Fruit fly (Drosophila melanogaster) whole organism, embryonic: ENCODE data around the gene Mbs.

ENCODE experiments used
- Atf3 ChIP-seq: fragments of 200-800 bp; sonication (Bioruptor generic); optimal IDR thresholded peaks from 3 replicates; lab custom pipeline; 2016; ENCODE audit warnings: missing biosample characterization, missing genetic modification characterization
- C15 ChIP-seq: fragments of 200-800 bp; sonication (Bioruptor generic); IDR thresholded peaks from 3 replicates; pipeline ENCODE4 v1.3.6; 2022; ENCODE audit warnings: missing biosample characterization, missing genetic modification characterization
- CG10147 ChIP-seq: fragments of 200-800 bp; sonication (Bioruptor generic); optimal IDR thresholded peaks from 2 replicates; lab custom pipeline; 2019; ENCODE audit warnings: missing biosample characterization, mild to moderate bottlenecking, missing genetic modification characterization, moderate library complexity
- CG10274 ChIP-seq: fragments of 200-800 bp; sonication (Bioruptor generic); optimal IDR thresholded peaks from 3 replicates; lab custom pipeline; 2017; ENCODE audit warnings: missing biosample characterization, mild to moderate bottlenecking, missing genetic modification characterization
- CG10959 ChIP-seq: fragments of 200-800 bp; sonication (Bioruptor generic); IDR thresholded peaks from 2 replicates; pipeline ENCODE4 v1.3.6; 2022; ENCODE audit warnings: missing biosample characterization, missing genetic modification characterization
- CG12659 ChIP-seq: fragments of 200-800 bp; sonication (Bioruptor generic); optimal IDR thresholded peaks from 3 replicates; lab custom pipeline; 2017; ENCODE audit warnings: mild to moderate bottlenecking, missing biosample characterization, missing genetic modification reagents, missing genetic modification characterization
- CG12942 ChIP-seq: fragments of 200-800 bp; sonication (Bioruptor generic); optimal IDR thresholded peaks from 3 replicates; lab custom pipeline; 2016; ENCODE audit warnings: missing biosample characterization, missing genetic modification characterization
- CG15073 ChIP-seq: fragments of 200-800 bp; sonication (Bioruptor generic); optimal IDR thresholded peaks from 2 replicates; lab custom pipeline; 2016; ENCODE audit warnings: missing biosample characterization, missing genetic modification characterization
- CG16863 ChIP-seq: fragments of 200-800 bp; sonication (Bioruptor generic); optimal IDR thresholded peaks from 3 replicates; lab custom pipeline; 2016; ENCODE audit warnings: missing biosample characterization, missing genetic modification characterization
- CG18599 ChIP-seq: fragments of 200-800 bp; sonication (Bioruptor generic); optimal IDR thresholded peaks from 3 replicates; lab custom pipeline; 2017; ENCODE audit warnings: missing biosample characterization, missing genetic modification characterization, mild to moderate bottlenecking, moderate library complexity, missing genetic modification reagents
- CG2116 ChIP-seq: fragments of 200-800 bp; sonication (Bioruptor generic); optimal IDR thresholded peaks from 3 replicates; lab custom pipeline; 2018; ENCODE audit warnings: missing biosample characterization, mild to moderate bottlenecking, missing genetic modification characterization
- CG2120 ChIP-seq: fragments of 200-800 bp; sonication (Bioruptor generic); optimal IDR thresholded peaks from 3 replicates; lab custom pipeline; 2016; ENCODE audit warnings: missing biosample characterization, missing genetic modification characterization
- CG2129 ChIP-seq: fragments of 200-800 bp; sonication (Bioruptor generic); IDR thresholded peaks from 2 replicates; pipeline ENCODE4 v1.3.6; 2022; ENCODE audit warnings: missing biosample characterization, missing genetic modification characterization; ENCODE audit not compliant: partially characterized antibody
- CG3407 ChIP-seq: fragments of 200-800 bp; sonication (Bioruptor generic); optimal IDR thresholded peaks from 2 replicates; lab custom pipeline; 2018; ENCODE audit warnings: missing biosample characterization, mild to moderate bottlenecking, missing genetic modification characterization
- CG4360 ChIP-seq: fragments of 200-800 bp; sonication (Bioruptor generic); IDR thresholded peaks from 2 replicates; pipeline ENCODE4 v1.3.6; 2022; ENCODE audit warnings: missing biosample characterization, missing genetic modification characterization
- CG6654 ChIP-seq: fragments of 200-800 bp; sonication (Bioruptor generic); optimal IDR thresholded peaks from 2 replicates; lab custom pipeline; 2017; ENCODE audit warnings: missing biosample characterization, mild to moderate bottlenecking, missing genetic modification characterization
- CG7357 ChIP-seq: fragments of 200-800 bp; sonication (Bioruptor generic); IDR thresholded peaks from 3 replicates; pipeline ENCODE4 v1.3.6; 2022; ENCODE audit warnings: missing biosample characterization, missing genetic modification characterization
- CG7372 ChIP-seq: fragments of 200-800 bp; sonication (Bioruptor generic); IDR thresholded peaks from 2 replicates; pipeline ENCODE4 v1.3.6; 2022; ENCODE audit warnings: missing biosample characterization, missing genetic modification characterization
- CG8478 ChIP-seq: fragments of >200 bp; optimal IDR thresholded peaks from 2 replicates; lab custom pipeline; 2018
- Dad ChIP-seq: fragments of 200-800 bp; sonication (Bioruptor generic); optimal IDR thresholded peaks from 3 replicates; lab custom pipeline; 2016; ENCODE audit warnings: missing biosample characterization, missing genetic modification characterization
- Dip2 ChIP-seq: fragments of 200-800 bp; sonication (Bioruptor generic); IDR thresholded peaks from 2 replicates; pipeline ENCODE4 v1.3.6; 2022; ENCODE audit warnings: missing biosample characterization, missing genetic modification characterization
- Doc3 ChIP-seq: fragments of 200-800 bp; sonication (Bioruptor generic); IDR thresholded peaks from 3 replicates; pipeline ENCODE4 v1.3.6; 2022; ENCODE audit warnings: missing biosample characterization, missing genetic modification characterization; ENCODE audit not compliant: partially characterized antibody
- HHEX ChIP-seq: fragments of 200-800 bp; sonication (Bioruptor generic); optimal IDR thresholded peaks from 3 replicates; lab custom pipeline; 2017; ENCODE audit warnings: missing biosample characterization, mild to moderate bottlenecking, missing genetic modification characterization, missing genetic modification reagents
- Hr51 ChIP-seq, 2 experiments: fragments of 200-800 bp; sonication (Bioruptor generic); optimal IDR thresholded peaks; 2 replicates in 1 of 2; 3 replicates in 1 of 2; lab custom pipeline; 2016 to 2018; ENCODE audit warnings: missing biosample characterization in 2 of 2, missing genetic modification characterization in 2 of 2, mild to moderate bottlenecking in 1 of 2, moderate library complexity in 1 of 2
- Lhr ChIP-seq: fragments of 200-800 bp; sonication (Bioruptor generic); optimal IDR thresholded peaks from 3 replicates; lab custom pipeline; 2017; ENCODE audit warnings: mild to moderate bottlenecking, missing biosample characterization, missing genetic modification reagents, missing genetic modification characterization
- Lim3 ChIP-seq: fragments of 200-800 bp; sonication (Bioruptor generic); IDR thresholded peaks from 2 replicates; pipeline ENCODE4 v1.3.6; 2022; ENCODE audit warnings: missing biosample characterization, missing genetic modification characterization
- MESR4 ChIP-seq: fragments of 200-800 bp; sonication (Bioruptor generic); optimal IDR thresholded peaks from 2 replicates; lab custom pipeline; 2018; ENCODE audit warnings: missing biosample characterization, mild to moderate bottlenecking, missing genetic modification characterization, moderate library complexity
- MTF-1 ChIP-seq: fragments of 200-800 bp; sonication (Bioruptor generic); optimal IDR thresholded peaks from 2 replicates; lab custom pipeline; 2018; ENCODE audit warnings: missing biosample characterization, mild to moderate bottlenecking, missing genetic modification characterization, borderline replicate concordance
- Meics ChIP-seq: fragments of 200-800 bp; sonication (Bioruptor generic); optimal IDR thresholded peaks from 2 replicates; lab custom pipeline; 2017; ENCODE audit warnings: missing biosample characterization, mild to moderate bottlenecking, missing genetic modification characterization
- PHDP ChIP-seq: fragments of 200-800 bp; sonication (Bioruptor generic); optimal IDR thresholded peaks from 3 replicates; lab custom pipeline; 2018; ENCODE audit warnings: missing biosample characterization, mild to moderate bottlenecking, missing genetic modification characterization, moderate library complexity
- Poxn ChIP-seq: fragments of 200-800 bp; sonication (Bioruptor generic); IDR thresholded peaks from 2 replicates; pipeline ENCODE4 v1.3.6; 2022; ENCODE audit warnings: missing biosample characterization, missing genetic modification characterization
- Sox102F ChIP-seq: fragments of 200-800 bp; sonication (Bioruptor generic); optimal IDR thresholded peaks from 2 replicates; lab custom pipeline; 2018; ENCODE audit warnings: missing biosample characterization, mild to moderate bottlenecking, missing genetic modification characterization, moderate library complexity
- TFAM ChIP-seq: fragments of 200-800 bp; sonication (Bioruptor generic); optimal IDR thresholded peaks from 2 replicates; lab custom pipeline; 2017; ENCODE audit warnings: missing biosample characterization, missing genetic modification characterization, inconsistent platforms
- Taf1 ChIP-seq: fragments of 200-800 bp; sonication (Bioruptor generic); IDR thresholded peaks from 2 replicates; pipeline ENCODE4 v1.3.6; 2022; ENCODE audit warnings: missing biosample characterization, missing genetic modification characterization
- YL-1 ChIP-seq: fragments of 200-800 bp; sonication (Bioruptor generic); optimal IDR thresholded peaks from 3 replicates; lab custom pipeline; 2017; ENCODE audit warnings: missing biosample characterization, mild to moderate bottlenecking, missing genetic modification characterization
- amos ChIP-seq: fragments of 200-800 bp; sonication (Bioruptor generic); IDR thresholded peaks from 2 replicates; pipeline ENCODE4 v1.3.6; 2022; ENCODE audit warnings: missing biosample characterization, missing genetic modification characterization; ENCODE audit not compliant: partially characterized antibody
- bcd ChIP-seq: fragments of 200-800 bp; sonication (Bioruptor generic); optimal IDR thresholded peaks from 2 replicates; lab custom pipeline; 2017; ENCODE audit warnings: missing biosample characterization, mild to moderate bottlenecking, missing genetic modification characterization
- bigmax ChIP-seq: fragments of 200-800 bp; sonication (Bioruptor generic); optimal IDR thresholded peaks from 2 replicates; lab custom pipeline; 2018; ENCODE audit warnings: missing biosample characterization, mild to moderate bottlenecking, missing genetic modification characterization
- crp ChIP-seq, 2 experiments: fragments of 200-800 bp; sonication (Bioruptor generic); optimal IDR thresholded peaks; 2 replicates in 1 of 2; 3 replicates in 1 of 2; lab custom pipeline; 2017; ENCODE audit warnings: missing biosample characterization in 2 of 2, missing genetic modification characterization in 2 of 2, mild to moderate bottlenecking in 1 of 2, moderate library complexity in 1 of 2
- fd102C ChIP-seq: fragments of 200-800 bp; sonication (Bioruptor generic); optimal IDR thresholded peaks from 2 replicates; lab custom pipeline; 2018; ENCODE audit warnings: missing biosample characterization, mild to moderate bottlenecking, missing genetic modification characterization, moderate library complexity
- gcm ChIP-seq: fragments of 200-800 bp; sonication (Bioruptor generic); optimal IDR thresholded peaks from 2 replicates; lab custom pipeline; 2019; ENCODE audit warnings: missing biosample characterization, mild to moderate bottlenecking, missing genetic modification characterization, moderate library complexity
- pfk ChIP-seq: fragments of 200-800 bp; sonication (Bioruptor generic); optimal IDR thresholded peaks from 2 replicates; lab custom pipeline; 2018; ENCODE audit warnings: missing biosample characterization, mild to moderate bottlenecking, missing genetic modification characterization, moderate library complexity
- sisA ChIP-seq: fragments of 200-800 bp; sonication (Bioruptor generic); IDR thresholded peaks from 2 replicates; pipeline ENCODE4 v1.3.6; 2022; ENCODE audit warnings: missing biosample characterization, missing genetic modification characterization
- sna ChIP-seq: fragments of 200-800 bp; sonication (Bioruptor generic); IDR thresholded peaks from 2 replicates; pipeline ENCODE4 v1.3.6; 2022; ENCODE audit warnings: missing biosample characterization, missing genetic modification characterization; ENCODE audit not compliant: partially characterized antibody
- sob ChIP-seq: fragments of 200-800 bp; sonication (Bioruptor generic); IDR thresholded peaks from 2 replicates; pipeline ENCODE4 v1.3.6; 2022; ENCODE audit warnings: missing biosample characterization, missing genetic modification characterization
- ssp ChIP-seq: fragments of 200-800 bp; sonication (Bioruptor generic); IDR thresholded peaks from 2 replicates; pipeline ENCODE4 v1.3.6; 2022; ENCODE audit warnings: missing biosample characterization, missing genetic modification characterization
- tap ChIP-seq: fragments of 200-800 bp; optimal IDR thresholded peaks from 3 replicates; lab custom pipeline; 2019; ENCODE audit warnings: missing biosample characterization, mild to moderate bottlenecking, missing genetic modification characterization, moderate library complexity
- tna ChIP-seq: fragments of 200-800 bp; sonication (Bioruptor generic); IDR thresholded peaks from 2 replicates; pipeline ENCODE4 v1.3.6; 2022; ENCODE audit warnings: missing biosample characterization, missing genetic modification characterization; ENCODE audit not compliant: partially characterized antibody
- unpg ChIP-seq: fragments of 200-800 bp; sonication (Bioruptor generic); optimal IDR thresholded peaks from 3 replicates; lab custom pipeline; 2018; ENCODE audit warnings: missing biosample characterization, mild to moderate bottlenecking, missing genetic modification characterization, moderate library complexity

The Mbs gene

DNA sequence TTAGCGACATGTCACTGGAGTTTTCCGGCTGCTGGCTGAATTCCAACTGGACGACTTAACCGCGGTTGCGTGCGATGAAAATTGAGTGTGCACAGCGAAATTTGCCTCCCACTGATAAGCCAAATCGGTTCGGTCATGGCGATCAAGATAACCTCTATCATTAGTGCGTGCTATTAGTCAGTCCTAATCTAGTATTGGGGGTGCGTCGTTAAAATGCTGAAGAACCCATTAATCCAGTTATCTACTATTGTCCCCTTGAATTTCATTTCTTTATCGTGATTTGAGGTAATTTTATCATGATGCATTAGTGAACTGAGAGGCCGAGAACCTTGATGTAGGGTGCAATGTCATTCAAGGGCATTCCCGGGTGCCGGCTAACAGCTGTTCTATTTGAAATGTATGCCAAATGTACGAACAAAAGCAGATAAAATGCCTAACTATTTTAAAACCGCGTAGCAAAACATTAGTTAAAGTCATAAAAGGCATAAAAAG lies 76.8 kb downstream of the Mbs start, which contains the start of gene Pgm1 (continued):
- TF ChIP-seq fd102C (GFP tag; lab: Kevin White, UChicago), result peak; percentile 38
- TF ChIP-seq CG4360 (GFP tag; lab: Robert Waterston, UW), result no peak
- TF ChIP-seq Poxn (GFP tag; lab: Robert Waterston, UW), result no peak
- no peak for TF ChIP-seq MTF-1 (GFP tag; lab: Kevin White, UChicago)
- TF ChIP-seq MESR4 (GFP tag; lab: Kevin White, UChicago), result peak; percentile 42
- TF ChIP-seq CG16863 (GFP tag; lab: Kevin White, UChicago), result peak; percentile 92
- TF ChIP-seq tna (GFP tag; lab: Robert Waterston, UW), result no peak
- no peak for TF ChIP-seq bcd (GFP tag; lab: Kevin White, UChicago)
- peak; percentile 81 for TF ChIP-seq Dad
- no peak for TF ChIP-seq CG15073 (GFP tag; lab: Kevin White, UChicago)
- TF ChIP-seq unpg (GFP tag; lab: Kevin White, UChicago), result no peak
- no peak for TF ChIP-seq CG2116 (GFP tag; lab: Kevin White, UChicago)
- no peak for TF ChIP-seq pfk (GFP tag; lab: Kevin White, UChicago)
- peak in 1 of 2 experiments; percentile 63 for TF ChIP-seq crp (GFP tag; optimal IDR thresholded peaks at IDR 0.05; lab: Kevin White, UChicago)
- TF ChIP-seq TFAM, result peak; percentile 9
- no peak for TF ChIP-seq CG2129 (GFP tag; lab: Robert Waterston, UW)
- TF ChIP-seq CG10147 (GFP tag; lab: Kevin White, UChicago), result peak; percentile 79
- TF ChIP-seq Doc3 (GFP tag; lab: Robert Waterston, UW), result no peak
- peak; percentile 84 for TF ChIP-seq HHEX (GFP tag; lab: Kevin White, UChicago)
- no peak for TF ChIP-seq bigmax (GFP tag; lab: Kevin White, UChicago)
- peak; percentile 50 for TF ChIP-seq CG6654 (GFP tag; lab: Kevin White, UChicago)
- TF ChIP-seq Hr51 (GFP tag; optimal IDR thresholded peaks at IDR 0.05; lab: Kevin White, UChicago), result peak in 1 of 2 experiments; percentile 84
- TF ChIP-seq Taf1 (GFP tag; lab: Robert Waterston, UW), result peak; percentile 37; the same call in 1 of the 2 replicates
- TF ChIP-seq CG12659 (GFP tag; lab: Kevin White, UChicago), result peak; percentile 87
- TF ChIP-seq CG7357, result 0 out of 3 replicates have a peak, but pooled peaks have one; percentile 33
- TF ChIP-seq Lhr (GFP tag; lab: Kevin White, UChicago), result no peak
- 0 out of 2 replicates have a peak, but pooled peaks have one; percentile 22 for TF ChIP-seq Dip2 (GFP tag; lab: Robert Waterston, UW)
- peak; percentile 69 for TF ChIP-seq CG10959 (GFP tag; lab: Robert Waterston, UW)
- peak; percentile 84 for TF ChIP-seq Meics (GFP tag; lab: Kevin White, UChicago)
- TF ChIP-seq sisA, result peak; percentile 74
- peak; percentile 59; the same call in 1 of the 2 replicates for TF ChIP-seq sob (GFP tag; lab: Robert Waterston, UW)
- TF ChIP-seq amos (GFP tag; lab: Robert Waterston, UW), result no peak; the same call in 1 of the 2 replicates
- peak; percentile 21; the same call in 1 of the 2 replicates for TF ChIP-seq Lim3
- TF ChIP-seq CG2120 (GFP tag; lab: Kevin White, UChicago), result peak; percentile 93
- no peak for TF ChIP-seq Sox102F (GFP tag; lab: Kevin White, UChicago)
- no peak for TF ChIP-seq CG7372 (GFP tag; lab: Robert Waterston, UW)
- TF ChIP-seq gcm, result peak; percentile 74
- TF ChIP-seq CG8478 (lab: Kevin White, UChicago), result no peak
- peak; percentile 61 for TF ChIP-seq YL-1 (GFP tag; lab: Kevin White, UChicago)
- no peak; the same call in 1 of the 2 replicates for TF ChIP-seq ssp (GFP tag; lab: Robert Waterston, UW)
- no peak for TF ChIP-seq tap
- peak; percentile 100 for TF ChIP-seq CG10274 (GFP tag; lab: Kevin White, UChicago)
- peak; percentile 86 for TF ChIP-seq PHDP (tag; lab: Kevin White, UChicago)
- peak; percentile 64 for TF ChIP-seq CG3407 (GFP tag; lab: Kevin White, UChicago)
- TF ChIP-seq C15, result no peak; the same call in 2 of the 3 replicates
- peak; percentile 85 for TF ChIP-seq CG12942 (GFP tag; lab: Kevin White, UChicago)
- TF ChIP-seq CG18599 (GFP tag; lab: Kevin White, UChicago), result peak; percentile 90
- peak; percentile 74 for TF ChIP-seq Atf3 (GFP tag; lab: Kevin White, UChicago)
- 0 out of 2 replicates have a peak, but pooled peaks have one; percentile 40 for TF ChIP-seq sna
